Worm (Caenorhabditis elegans) whole organism, L4 larva: ENCODE results near the gene Y22D7AL.10.

Source experiments
- D1046.2 ChIP-seq: fragments of 200-800 bp; sonication (Bioruptor generic); IDR thresholded peaks from 2 replicates; pipeline ENCODE4 v1.3.6; 2022; ENCODE audit warnings: missing genetic modification characterization, missing compliant biosample characterization
- F10B5.3 ChIP-seq: sonication (generic microtip); optimal IDR thresholded peaks from 2 replicates; lab custom pipeline; 2016; ENCODE audit warnings: mild to moderate bottlenecking, missing genetic modification characterization, missing compliant biosample characterization
- F26F4.8 ChIP-seq: fragments of 200-800 bp; sonication (Bioruptor generic); conservative IDR thresholded peaks from 2 replicates; pipeline ENCODE4 v1.3.6; 2022; ENCODE audit warnings: missing genetic modification characterization, missing compliant biosample characterization
- F37D6.2 ChIP-seq: sonication (generic microtip); optimal IDR thresholded peaks from 2 replicates; lab custom pipeline; 2016; ENCODE audit warnings: mild to moderate bottlenecking, missing genetic modification characterization, missing compliant biosample characterization
- R02D3.7 ChIP-seq: fragments of 150-350 bp; sonication (generic microtip); optimal IDR thresholded peaks from 3 replicates; lab custom pipeline; 2014; ENCODE audit warnings: missing biosample characterization, missing genetic modification characterization
- T26A8.4 ChIP-seq: fragments of 200-800 bp; sonication (Bioruptor generic); IDR thresholded peaks from 2 replicates; pipeline ENCODE4 v1.3.6; 2022; ENCODE audit warnings: missing genetic modification characterization, missing compliant biosample characterization
- Y5F2A.4 ChIP-seq: fragments of 200-800 bp; sonication (Bioruptor generic); optimal IDR thresholded peaks from 2 replicates; lab custom pipeline; 2018; ENCODE audit warnings: mild to moderate bottlenecking, missing genetic modification characterization, missing compliant biosample characterization
- Y75B8A.6 ChIP-seq: fragments of 200-800 bp; sonication (Bioruptor generic); IDR thresholded peaks from 2 replicates; pipeline ENCODE4 v1.3.6; 2022; ENCODE audit warnings: missing genetic modification reagents, missing genetic modification characterization, missing compliant biosample characterization
- ZK337.2 ChIP-seq: fragments of 200-800 bp; sonication (Bioruptor generic); IDR thresholded peaks from 2 replicates; pipeline ENCODE4 v1.3.6; 2022; ENCODE audit warnings: missing genetic modification reagents, missing genetic modification characterization, missing compliant biosample characterization
- ZK546.5 ChIP-seq, 2 experiments: sonication (generic microtip); optimal IDR thresholded peaks; 2 replicates each; lab custom pipeline; 2017; ENCODE audit warnings: missing biosample characterization in 2 of 2, missing genetic modification characterization in 2 of 2
- aha-1 ChIP-seq: fragments of 150-350 bp; peaks from one replicate; lab custom pipeline; 2014; ENCODE audit warnings: missing biosample characterization, missing genetic modification characterization
- aly-2 ChIP-seq: sonication (generic microtip); optimal IDR thresholded peaks from 2 replicates; lab custom pipeline; 2018; ENCODE audit warnings: missing biosample characterization, missing genetic modification characterization
- ama-1 ChIP-seq: fragments of 150-350 bp; optimal IDR thresholded peaks from 2 replicates; lab custom pipeline; 2014; ENCODE audit warnings: inconsistent platforms, mixed read lengths
- attf-4 ChIP-seq: sonication (generic microtip); optimal IDR thresholded peaks from 3 replicates; lab custom pipeline; 2017; ENCODE audit warnings: missing biosample characterization, missing genetic modification characterization
- ceh-32 ChIP-seq: sonication (generic microtip); optimal IDR thresholded peaks from 2 replicates; lab custom pipeline; 2016; ENCODE audit warnings: mild to moderate bottlenecking, missing genetic modification characterization, missing compliant biosample characterization; ENCODE audit not compliant: poor library complexity
- ceh-82 ChIP-seq: sonication (generic microtip); optimal IDR thresholded peaks from 2 replicates; lab custom pipeline; 2017; ENCODE audit warnings: missing biosample characterization, missing genetic modification characterization
- ces-1 ChIP-seq: fragments of 150-350 bp; sonication (generic microtip); optimal IDR thresholded peaks from 4 replicates; lab custom pipeline; 2014; ENCODE audit warnings: missing biosample characterization, missing genetic modification reagents, missing genetic modification characterization
- cey-2 ChIP-seq: sonication (generic microtip); optimal IDR thresholded peaks from 3 replicates; lab custom pipeline; 2017; ENCODE audit warnings: missing genetic modification characterization, mild to moderate bottlenecking, missing compliant biosample characterization, antibody characterized with exemption, borderline replicate concordance; ENCODE audit not compliant: insufficient read depth
- daf-16 ChIP-seq, 3 experiments: sonication (generic microtip); optimal IDR thresholded peaks; 2 replicates each; lab custom pipeline; 2016 to 2017; ENCODE audit warnings: missing genetic modification characterization in 3 of 3, missing genetic modification reagents in 3 of 3, mild to moderate bottlenecking in 2 of 3, missing compliant biosample characterization in 2 of 3, missing biosample characterization in 1 of 3, moderate library complexity in 1 of 3
- daf-8 ChIP-seq: fragments of 200-800 bp; sonication (Bioruptor generic); IDR thresholded peaks from 2 replicates; pipeline ENCODE4 v1.3.6; 2022; ENCODE audit warnings: missing genetic modification characterization, missing compliant biosample characterization
- dmd-6 ChIP-seq: fragments of 200-800 bp; sonication (Bioruptor generic); IDR thresholded peaks from 2 replicates; pipeline ENCODE4 v1.3.6; 2022; ENCODE audit warnings: missing genetic modification reagents, missing genetic modification characterization, missing compliant biosample characterization
- dmd-8 ChIP-seq: fragments of 200-800 bp; sonication (Bioruptor generic); IDR thresholded peaks from 2 replicates; pipeline ENCODE4 v1.3.6; 2022; ENCODE audit warnings: missing genetic modification characterization, missing compliant biosample characterization
- dpl-1 ChIP-seq: fragments of 150-350 bp; optimal IDR thresholded peaks from 2 replicates; lab custom pipeline; 2014; ENCODE audit warnings: missing biosample characterization, missing genetic modification reagents, missing genetic modification characterization
- duxl-1 ChIP-seq: sonication (generic microtip); optimal IDR thresholded peaks from 2 replicates; lab custom pipeline; 2016; ENCODE audit warnings: mild to moderate bottlenecking, missing genetic modification characterization, moderate library complexity, missing compliant biosample characterization; ENCODE audit not compliant: poor library complexity
- egl-43 ChIP-seq: fragments of 200-800 bp; sonication (Bioruptor generic); IDR thresholded peaks from 2 replicates; pipeline ENCODE4 v1.3.6; 2022; ENCODE audit warnings: missing genetic modification reagents, missing genetic modification characterization, missing compliant biosample characterization
- hif-1 ChIP-seq, 2 experiments: sonication (generic microtip); optimal IDR thresholded peaks; 2 replicates each; lab custom pipeline; 2016 to 2017; ENCODE audit warnings: missing compliant biosample characterization in 2 of 2, missing genetic modification characterization in 2 of 2, missing genetic modification reagents in 2 of 2, missing genotype in 2 of 2, mild to moderate bottlenecking in 1 of 2
- hlh-11 ChIP-seq: fragments of 200-800 bp; sonication (Bioruptor generic); optimal IDR thresholded peaks from 2 replicates; lab custom pipeline; 2018; ENCODE audit warnings: mild to moderate bottlenecking, missing genetic modification characterization, missing compliant biosample characterization
- hmg-1.1 ChIP-seq: fragments of 200-800 bp; sonication (Bioruptor generic); IDR thresholded peaks from 2 replicates; pipeline ENCODE4 v1.3.6; 2022; ENCODE audit warnings: missing genetic modification reagents, missing genetic modification characterization, missing compliant biosample characterization
- lim-7 ChIP-seq: fragments of 200-800 bp; sonication (Bioruptor generic); IDR thresholded peaks from 2 replicates; pipeline ENCODE4 v1.3.6; 2022; ENCODE audit warnings: missing genetic modification characterization, missing compliant biosample characterization
- lin-1 ChIP-seq: fragments of 200-800 bp; sonication (Bioruptor generic); IDR thresholded peaks from 2 replicates; pipeline ENCODE4 v1.3.6; 2022; ENCODE audit warnings: missing genetic modification reagents, missing genetic modification characterization, missing compliant biosample characterization
- lin-29 ChIP-seq: fragments of 200-800 bp; sonication (Bioruptor generic); IDR thresholded peaks from 2 replicates; pipeline ENCODE4 v1.3.6; 2022; ENCODE audit warnings: missing genetic modification reagents, missing genetic modification characterization, missing compliant biosample characterization
- lsy-2 ChIP-seq, 2 experiments: fragments of 150-350 bp in 1 of 2; sonication (generic microtip) in 1 of 2; optimal IDR thresholded peaks; 2 replicates each; lab custom pipeline; 2014 to 2017; ENCODE audit warnings: missing biosample characterization in 2 of 2, missing genetic modification characterization in 2 of 2
- mdl-1 ChIP-seq, 2 experiments: fragments of 150-350 bp in 1 of 2; sonication (generic microtip) in 1 of 2; optimal IDR thresholded peaks; 2 replicates each; lab custom pipeline; 2014 to 2017; ENCODE audit warnings: missing biosample characterization in 2 of 2, missing genetic modification characterization in 2 of 2
- mep-1 ChIP-seq: fragments of 150-350 bp; sonication (generic microtip); optimal IDR thresholded peaks from 3 replicates; lab custom pipeline; 2014; ENCODE audit warnings: missing biosample characterization, missing genetic modification characterization
- mes-2 ChIP-seq: sonication (generic microtip); optimal IDR thresholded peaks from 2 replicates; lab custom pipeline; 2016; ENCODE audit warnings: missing genotype, mild to moderate bottlenecking, missing genetic modification characterization, missing compliant biosample characterization; ENCODE audit not compliant: poor library complexity, severe bottlenecking
- nhr-102 ChIP-seq: sonication (generic microtip); optimal IDR thresholded peaks from 2 replicates; lab custom pipeline; 2016; ENCODE audit warnings: mild to moderate bottlenecking, missing genetic modification characterization, moderate library complexity, missing compliant biosample characterization
- nhr-11 ChIP-seq: fragments of 150-350 bp; optimal IDR thresholded peaks from 2 replicates; lab custom pipeline; 2014; ENCODE audit warnings: missing biosample characterization, missing genetic modification characterization
- nhr-111 ChIP-seq: fragments of 200-800 bp; sonication (Bioruptor generic); optimal IDR thresholded peaks from 2 replicates; lab custom pipeline; 2018; ENCODE audit warnings: mild to moderate bottlenecking, missing genetic modification characterization, missing compliant biosample characterization
- nhr-76 ChIP-seq: fragments of 150-350 bp; optimal IDR thresholded peaks from 2 replicates; lab custom pipeline; 2014; ENCODE audit warnings: missing biosample characterization, missing genetic modification characterization
- php-3 ChIP-seq: fragments of 200-800 bp; sonication (Bioruptor generic); IDR thresholded peaks from 2 replicates; pipeline ENCODE4 v1.3.6; 2022; ENCODE audit warnings: missing genetic modification reagents, missing genetic modification characterization, missing compliant biosample characterization
- saeg-2 ChIP-seq: fragments of 200-800 bp; sonication (Bioruptor generic); IDR thresholded peaks from 2 replicates; pipeline ENCODE4 v1.3.6; 2022; ENCODE audit warnings: missing genetic modification reagents, missing genetic modification characterization, missing compliant biosample characterization
- skn-1 ChIP-seq: fragments of 150-350 bp; optimal IDR thresholded peaks from 2 replicates; lab custom pipeline; 2014; ENCODE audit warnings: missing biosample characterization, missing genetic modification characterization
- snpc-4 ChIP-seq: fragments of 150-350 bp; optimal IDR thresholded peaks from 2 replicates; lab custom pipeline; 2014; ENCODE audit warnings: missing biosample characterization, missing genetic modification characterization
- tag-97 ChIP-seq: fragments of 200-800 bp; sonication (Bioruptor generic); IDR thresholded peaks from 2 replicates; pipeline ENCODE4 v1.3.6; 2022; ENCODE audit warnings: missing genetic modification characterization, missing compliant biosample characterization
- tra-1 ChIP-seq: fragments of 200-800 bp; sonication (Bioruptor generic); IDR thresholded peaks from 2 replicates; pipeline ENCODE4 v1.3.6; 2022; ENCODE audit warnings: missing genetic modification reagents, missing genetic modification characterization, missing compliant biosample characterization
- unc-130 ChIP-seq: sonication (generic microtip); optimal IDR thresholded peaks from 2 replicates; lab custom pipeline; 2016; ENCODE audit warnings: missing genetic modification reagents, missing genetic modification characterization, missing compliant biosample characterization
- unc-39 ChIP-seq: sonication (generic microtip); optimal IDR thresholded peaks from 2 replicates; lab custom pipeline; 2017; ENCODE audit warnings: missing biosample characterization, missing genetic modification characterization
- zag-1 ChIP-seq: fragments of 150-350 bp; optimal IDR thresholded peaks from 2 replicates; lab custom pipeline; 2014; ENCODE audit warnings: missing biosample characterization, missing genetic modification characterization
- zfp-3 ChIP-seq: fragments of 200-800 bp; sonication (Bioruptor generic); conservative IDR thresholded peaks from 2 replicates; pipeline ENCODE4 v1.3.6; 2022; ENCODE audit warnings: missing genetic modification reagents, missing genetic modification characterization, missing compliant biosample characterization
- ztf-11 ChIP-seq: fragments of 150-350 bp; optimal IDR thresholded peaks from 2 replicates; lab custom pipeline; 2014; ENCODE audit warnings: missing biosample characterization, missing genetic modification characterization
- ztf-7 ChIP-seq: fragments of 150-350 bp; optimal IDR thresholded peaks from 2 replicates; lab custom pipeline; 2014; ENCODE audit warnings: missing biosample characterization, missing genetic modification characterization

Y22D7AL.10 gene

ce11 chrIII:1618915-1619314, at the start of gene Y22D7AL.10 (continued):
- peak; percentile 90 for TF ChIP-seq Y5F2A.4 (GFP tag; lab: Kevin White, UChicago)
- peak; percentile 79 for TF ChIP-seq ceh-32 (tag; lab: Kevin White, UChicago)
- peak; percentile 98 for TF ChIP-seq nhr-102 (tag; lab: Kevin White, UChicago)
- peak; percentile 95 for TF ChIP-seq lin-1
- TF ChIP-seq aha-1, result peak; percentile 99
- TF ChIP-seq unc-130 (GFP tag; lab: Kevin White, UChicago), result peak; percentile 97
- TF ChIP-seq nhr-111 (GFP tag; lab: Kevin White, UChicago), result peak; percentile 89
- peak; percentile 94 for TF ChIP-seq F10B5.3 (tag; lab: Kevin White, UChicago)
- peak in 1 of 2 experiments; percentile 76 for TF ChIP-seq mdl-1 (tag; optimal IDR thresholded peaks at IDR 0.05; lab: Kevin White, UChicago)
- peak; percentile 96 for TF ChIP-seq mes-2 (tag; lab: Kevin White, UChicago)
- peak; percentile 97 for TF ChIP-seq duxl-1 (tag; lab: Kevin White, UChicago)
- 0 out of 2 replicates have a peak, but pooled peaks have one; percentile 75 for TF ChIP-seq tag-97 (GFP tag; lab: Robert Waterston, UW)
- peak; percentile 53 for TF ChIP-seq ama-1
- no peak for TF ChIP-seq unc-39 (tag; lab: Kevin White, UChicago)
- peak; percentile 83 for TF ChIP-seq ces-1 (GFP tag; lab: Kevin White, UChicago)
- peak; percentile 99 for TF ChIP-seq mep-1
- peak; percentile 96 for TF ChIP-seq F37D6.2
- peak; percentile 97 for TF ChIP-seq tra-1 (GFP tag; lab: Robert Waterston, UW)
- TF ChIP-seq egl-43 (GFP tag; lab: Robert Waterston, UW), result peak; percentile 98
- peak; percentile 95 for TF ChIP-seq dmd-6 (GFP tag; lab: Robert Waterston, UW)
- TF ChIP-seq F26F4.8 (GFP tag; lab: Robert Waterston, UW), result no peak
- peak; percentile 74; the same call in 1 of the 2 replicates for TF ChIP-seq Y75B8A.6 (GFP tag; lab: Robert Waterston, UW)
- TF ChIP-seq ztf-11, result peak; percentile 33
- TF ChIP-seq lim-7 (GFP tag; lab: Robert Waterston, UW), result peak; percentile 53; the same call in 1 of the 2 replicates
- peak; percentile 15 for TF ChIP-seq snpc-4 (tag; lab: Kevin White, UChicago)
- TF ChIP-seq lsy-2 (tag; optimal IDR thresholded peaks at IDR 0.05; lab: Kevin White, UChicago), result peak; percentile 92 to 97
- TF ChIP-seq nhr-11 (tag; lab: Kevin White, UChicago), result peak; percentile 93
- no peak for TF ChIP-seq aly-2 (tag; lab: Kevin White, UChicago)
- TF ChIP-seq hmg-1.1, result peak; percentile 99
- TF ChIP-seq ZK337.2, result peak; percentile 80
- TF ChIP-seq ZK546.5 (tag; optimal IDR thresholded peaks at IDR 0.05; lab: Kevin White, UChicago), result peak in 1 of 2 experiments; percentile 61
- no peak for TF ChIP-seq daf-8 (GFP tag; lab: Robert Waterston, UW)
- peak; percentile 46 for TF ChIP-seq nhr-76 (tag; lab: Kevin White, UChicago)
- TF ChIP-seq dpl-1 (GFP tag; lab: Kevin White, UChicago), result peak; percentile 92
- TF ChIP-seq cey-2, result peak; percentile 30
- TF ChIP-seq R02D3.7 (tag; lab: Kevin White, UChicago), result no peak
- TF ChIP-seq zag-1 (tag; lab: Kevin White, UChicago), result peak; percentile 17
- peak; percentile 96 for TF ChIP-seq zfp-3 (GFP tag; lab: Robert Waterston, UW)
- TF ChIP-seq D1046.2, result peak; percentile 93
- TF ChIP-seq ceh-82, result no peak
- peak; percentile 83 to 95 for TF ChIP-seq daf-16 (GFP tag; optimal IDR thresholded peaks at IDR 0.05; lab: Kevin White, UChicago)
- peak; percentile 71 for TF ChIP-seq daf-16 (tag; optimal IDR thresholded peaks at IDR 0.05; lab: Kevin White, UChicago)
- TF ChIP-seq attf-4 (tag; lab: Kevin White, UChicago), result no peak
- peak; percentile 80 to 93 for TF ChIP-seq hif-1 (tag; optimal IDR thresholded peaks at IDR 0.05; lab: Kevin White, UChicago)
- TF ChIP-seq saeg-2 (GFP tag; lab: Robert Waterston, UW), result peak; percentile 97
- peak; percentile 83 for TF ChIP-seq ztf-7 (tag; lab: Kevin White, UChicago)
- TF ChIP-seq T26A8.4 (GFP tag; lab: Robert Waterston, UW), result peak; percentile 98
- TF ChIP-seq lin-29 (GFP tag; lab: Robert Waterston, UW), result peak; percentile 98
- TF ChIP-seq skn-1 (tag; lab: Kevin White, UChicago), result peak; percentile 11
- TF ChIP-seq php-3 (GFP tag; lab: Robert Waterston, UW), result peak; percentile 98
- TF ChIP-seq dmd-8 (GFP tag; lab: Robert Waterston, UW), result peak; percentile 73
- peak; percentile 97 for TF ChIP-seq hlh-11 (tag; lab: Kevin White, UChicago)
